Worm (Caenorhabditis elegans): ENCODE data around the gene C12D12.3.

DNA sequence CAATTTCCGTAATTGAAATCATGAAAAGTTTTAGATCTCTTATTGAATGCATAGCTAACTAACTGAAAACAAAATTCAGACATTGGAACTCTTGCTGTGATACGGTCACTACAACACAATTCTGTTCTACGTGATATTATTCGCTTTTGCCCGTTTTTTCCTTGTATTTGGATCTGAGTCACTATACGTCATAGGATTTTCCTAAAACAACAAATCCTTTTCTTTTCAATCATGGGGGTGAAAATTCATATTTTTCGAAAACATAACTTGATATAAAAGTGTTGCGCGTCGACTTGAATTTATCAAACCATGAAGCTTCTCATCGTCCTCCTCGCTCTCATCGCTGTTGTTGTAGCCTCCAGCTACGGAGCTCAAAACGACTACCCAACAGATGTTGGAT lies 43.1 kb upstream of the C12D12.3 start, which contains the start of gene ZK813.1:
- TF ChIP-seq him-1 (tag; optimal IDR thresholded peaks at IDR 0.05) (no peak), W03F9.2 (tag; optimal IDR thresholded peaks at IDR 0.05) (no peak)
